Worm (Caenorhabditis elegans) whole organism, L2 larva: ENCODE data around the gene gei-15.

Experiments used
- ama-1 ChIP-seq: fragments of 150-350 bp; optimal IDR thresholded peaks from 2 replicates; lab custom pipeline; 2018; ENCODE audit warnings: inconsistent platforms
- mbf-1 ChIP-seq: sonication (generic microtip); optimal IDR thresholded peaks from 2 replicates; lab custom pipeline; 2017; ENCODE audit warnings: missing biosample characterization, missing genetic modification characterization
- mdl-1 ChIP-seq, 2 experiments: fragments of 150-350 bp in 1 of 2; sonication (generic microtip) in 1 of 2; optimal IDR thresholded peaks; 2 replicates each; lab custom pipeline; 2017; ENCODE audit warnings: missing biosample characterization in 2 of 2, missing genetic modification characterization in 2 of 2
- nhr-11 ChIP-seq: fragments of 150-350 bp; optimal IDR thresholded peaks from 2 replicates; lab custom pipeline; 2014; ENCODE audit warnings: missing biosample characterization, missing genetic modification characterization
- nhr-25 ChIP-seq: fragments of 150-350 bp; sonication (generic microtip); optimal IDR thresholded peaks from 3 replicates; lab custom pipeline; 2014; ENCODE audit warnings: missing biosample characterization, missing genetic modification characterization
- nhr-77 ChIP-seq: fragments of 150-350 bp; optimal IDR thresholded peaks from 2 replicates; lab custom pipeline; 2014; ENCODE audit warnings: missing biosample characterization, missing genetic modification characterization
- sma-9 ChIP-seq, 2 experiments: fragments of 150-350 bp in 1 of 2; sonication (generic microtip) in 1 of 2; optimal IDR thresholded peaks; 2 replicates each; lab custom pipeline; 2014 to 2016; ENCODE audit warnings: missing genetic modification characterization in 2 of 2, mild to moderate bottlenecking in 1 of 2, missing biosample characterization in 1 of 2, missing compliant biosample characterization in 1 of 2, missing genetic modification reagents in 1 of 2, moderate library complexity in 1 of 2
- unc-39 ChIP-seq: fragments of 150-350 bp; optimal IDR thresholded peaks from 2 replicates; lab custom pipeline; 2014; ENCODE audit warnings: missing biosample characterization, missing genetic modification characterization
- ztf-11 ChIP-seq: sonication (generic microtip); optimal IDR thresholded peaks from 2 replicates; lab custom pipeline; 2017; ENCODE audit warnings: missing biosample characterization, missing genetic modification characterization

DNA sequence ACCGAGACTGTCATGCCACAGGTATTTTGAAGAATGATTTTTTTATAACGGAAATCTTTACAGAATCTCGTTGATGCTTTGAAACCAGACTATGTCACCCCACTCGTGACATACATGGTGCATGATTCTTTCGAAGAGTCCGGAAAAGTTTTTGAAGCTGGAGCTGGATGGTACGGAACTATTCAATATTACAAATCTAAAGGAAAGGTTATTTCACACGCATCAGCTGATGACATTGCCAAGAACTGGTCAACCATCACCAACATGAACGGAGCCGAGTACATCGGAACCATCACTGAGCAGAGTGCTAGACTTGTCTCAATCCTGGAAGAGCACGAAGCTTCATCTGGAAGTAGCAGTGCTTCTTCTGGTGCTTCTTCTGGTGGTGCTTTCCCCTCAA is 3.9 kb downstream of the gei-15 start:
- TF ChIP-seq ama-1 (lab: Kevin White, UChicago) (no peak), mdl-1 (tag; optimal IDR thresholded peaks at IDR 0.05; lab: Kevin White, UChicago) (no peak), ztf-11 (no peak), nhr-11 (no peak), unc-39 (no peak), nhr-77 (tag; lab: Kevin White, UChicago) (no peak), mbf-1 (tag; lab: Kevin White, UChicago) (no peak), sma-9 (GFP tag; optimal IDR thresholded peaks at IDR 0.05; lab: Kevin White, UChicago) (no peak), sma-9 (tag; optimal IDR thresholded peaks at IDR 0.05; lab: Kevin White, UChicago) (no peak), nhr-25 (tag; lab: Kevin White, UChicago) (no peak)
